Worm (Caenorhabditis elegans): ENCODE results near the gene T22B7.22.

DNA sequence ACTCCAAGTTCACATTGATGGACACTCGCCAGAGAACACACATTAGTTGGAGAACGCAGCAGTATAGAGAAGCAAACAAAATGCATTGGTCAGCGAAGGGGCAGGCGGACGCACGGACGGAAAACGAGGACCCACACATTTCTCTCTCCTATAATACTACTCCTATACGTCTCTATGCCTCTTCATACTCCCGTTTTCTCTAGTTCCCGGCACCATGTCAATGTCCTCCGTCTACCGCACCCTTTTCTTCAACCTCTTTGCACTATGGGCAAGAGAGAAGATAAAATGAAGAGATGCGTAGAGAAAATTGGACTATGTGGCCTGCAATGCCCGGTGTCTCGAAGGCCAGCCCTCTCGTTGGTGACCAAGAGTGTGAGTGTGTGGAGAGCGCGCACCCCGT, 26.3 kb downstream of the T22B7.22 start, which contains the start of gene set-20:
- no peak for TF ChIP-seq aly-2 (tag; optimal IDR thresholded peaks at IDR 0.05)
- no peak for TF ChIP-seq pqm-1 (tag; optimal IDR thresholded peaks at IDR 0.05)
- TF ChIP-seq ama-1 (optimal IDR thresholded peaks at IDR 0.05) = no peak
- no peak for TF ChIP-seq nhr-76 (tag; optimal IDR thresholded peaks at IDR 0.05)
- TF ChIP-seq tbx-2 (tag; optimal IDR thresholded peaks at IDR 0.05) = no peak
- no peak for TF ChIP-seq nhr-237 (tag; optimal IDR thresholded peaks at IDR 0.05)
- TF ChIP-seq ceh-82 (tag; optimal IDR thresholded peaks at IDR 0.05) = no peak
- TF ChIP-seq nhr-12 (tag; optimal IDR thresholded peaks at IDR 0.05) = no peak
